Worm (Caenorhabditis elegans) whole organism, L1 larva: ENCODE measurements around the gene cut-3.

Source experiments
- nhr-28 ChIP-seq: fragments of 150-350 bp; optimal IDR thresholded peaks from 2 replicates; lab custom pipeline; 2014; ENCODE audit warnings: missing biosample characterization, missing genetic modification characterization
- snpc-4 ChIP-seq: fragments of 150-350 bp; optimal IDR thresholded peaks from 2 replicates; lab custom pipeline; 2014; ENCODE audit warnings: missing biosample characterization, missing genetic modification characterization
- unc-86 ChIP-seq: sonication (generic microtip); optimal IDR thresholded peaks from 2 replicates; lab custom pipeline; 2016; ENCODE audit warnings: missing genetic modification characterization, missing compliant biosample characterization

DNA sequence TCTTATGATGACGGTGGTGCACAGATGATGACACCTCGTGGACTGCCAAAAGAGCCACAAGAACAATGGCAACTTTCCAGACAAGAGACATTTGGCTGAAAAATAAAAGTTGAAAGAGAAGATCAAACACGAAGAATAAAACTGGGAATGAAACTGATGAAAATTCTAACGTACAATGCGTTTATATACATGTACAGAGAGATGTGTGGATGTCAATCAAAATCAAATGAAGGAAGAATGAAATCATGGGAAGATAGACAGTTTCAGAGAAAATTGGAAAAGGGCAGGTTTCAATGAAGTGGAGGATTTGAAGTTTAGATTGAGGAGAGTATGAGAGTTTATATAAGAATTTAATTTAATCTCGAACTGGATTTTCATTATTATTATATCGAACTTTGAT, 47.6 kb downstream of the cut-3 start, which contains the start of gene dod-23:
- no peak for TF ChIP-seq snpc-4 (tag; lab: Kevin White, UChicago)
- TF ChIP-seq unc-86: no peak
- no peak for TF ChIP-seq nhr-28
